Worm (Caenorhabditis elegans) whole organism, young adult: ENCODE measurements around the gene gpa-10.

Experiments used
- F52B5.7 ChIP-seq: sonication (generic microtip); optimal IDR thresholded peaks from 2 replicates; lab custom pipeline; 2016; ENCODE audit warnings: mild to moderate bottlenecking, missing genetic modification characterization, missing compliant biosample characterization
- T26A5.8 ChIP-seq: sonication (generic microtip); optimal IDR thresholded peaks from 2 replicates; lab custom pipeline; 2016; ENCODE audit warnings: missing genetic modification characterization, missing compliant biosample characterization
- dpl-1 ChIP-seq: fragments of 150-350 bp; optimal IDR thresholded peaks from 2 replicates; lab custom pipeline; 2014; ENCODE audit warnings: missing biosample characterization, missing genetic modification reagents, missing genetic modification characterization
- egl-18 ChIP-seq: fragments of 200-800 bp; sonication (Bioruptor generic); IDR thresholded peaks from 2 replicates; pipeline ENCODE4 v1.3.6; 2022; ENCODE audit warnings: missing genetic modification reagents, missing genetic modification characterization, missing compliant biosample characterization
- ets-4 ChIP-seq: fragments of 200-800 bp; sonication (Bioruptor generic); optimal IDR thresholded peaks from 2 replicates; lab custom pipeline; 2018; ENCODE audit warnings: mild to moderate bottlenecking, missing genetic modification characterization, missing compliant biosample characterization
- somi-1 ChIP-seq: fragments of 200-800 bp; sonication (Bioruptor generic); optimal IDR thresholded peaks from 2 replicates; lab custom pipeline; 2018; ENCODE audit warnings: mild to moderate bottlenecking, missing genetic modification characterization, missing compliant biosample characterization
- ztf-28 ChIP-seq: fragments of 200-800 bp; sonication (Bioruptor generic); IDR thresholded peaks from 2 replicates; pipeline ENCODE4 v1.3.6; 2022; ENCODE audit warnings: missing genetic modification reagents, missing genetic modification characterization, missing compliant biosample characterization
- ztf-3 ChIP-seq: fragments of 200-800 bp; sonication (Bioruptor generic); optimal IDR thresholded peaks from 2 replicates; lab custom pipeline; 2018; ENCODE audit warnings: mild to moderate bottlenecking, missing genetic modification characterization, missing compliant biosample characterization

ce11 chrV:6893681-6894080 lies 39.1 kb upstream of the gpa-10 start:
- TF ChIP-seq dpl-1 (GFP tag; lab: Kevin White, UChicago) (no peak), ets-4 (GFP tag; lab: Kevin White, UChicago) (no peak), ztf-28 (no peak), F52B5.7 (no peak), somi-1 (GFP tag; lab: Kevin White, UChicago) (no peak), egl-18 (GFP tag; lab: Robert Waterston, UW) (no peak), ztf-3 (GFP tag; lab: Kevin White, UChicago) (no peak), T26A5.8 (tag; lab: Kevin White, UChicago) (no peak)
